Fruit fly (Drosophila melanogaster): Measurements from ENCODE around the gene Lsp1beta.
A peak's percentile ranks its signal among the peaks of the same experiment; 100 is the strongest.

Gene Lsp1beta

DNA sequence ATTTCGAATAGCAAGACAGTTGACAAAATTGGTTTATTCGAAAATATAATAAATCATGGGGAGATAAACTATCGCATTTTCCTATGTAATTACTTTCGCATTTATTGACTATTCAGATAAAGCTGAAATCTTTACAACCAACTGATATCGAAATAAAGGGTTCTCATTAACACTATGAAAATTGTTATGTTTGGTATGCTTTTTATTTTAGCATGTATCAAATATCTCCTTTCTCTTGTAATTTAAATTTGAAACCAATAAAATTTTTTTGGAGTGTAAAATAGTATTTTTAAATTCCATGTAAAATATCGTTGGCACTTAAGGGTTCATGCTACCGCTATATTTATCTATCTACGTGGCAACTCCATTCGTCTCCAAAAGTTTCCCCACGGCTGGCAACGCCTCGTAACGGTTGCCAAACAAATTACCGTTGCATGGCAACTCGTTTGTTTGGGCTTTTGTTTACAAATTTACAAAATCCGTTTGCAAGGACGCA, 43.2 kb upstream of the Lsp1beta start, which contains the start of gene CG13949 (continued):
- TF ChIP-seq CG11504 (tag; optimal IDR thresholded peaks at IDR 0.05) (peak; percentile 83), Six4 (GFP tag; optimal IDR thresholded peaks at IDR 0.05) (peak; percentile 0), ssp (GFP tag; IDR thresholded peaks at IDR 0.05) (peak; percentile 47), br (optimal IDR thresholded peaks at IDR 0.05) (no peak), CG2120 (GFP tag; optimal IDR thresholded peaks at IDR 0.05) (peak; percentile 81), kni (GFP tag; optimal IDR thresholded peaks at IDR 0.05) (no peak), CG1602 (GFP tag; optimal IDR thresholded peaks at IDR 0.05) (peak; percentile 16)

DNA sequence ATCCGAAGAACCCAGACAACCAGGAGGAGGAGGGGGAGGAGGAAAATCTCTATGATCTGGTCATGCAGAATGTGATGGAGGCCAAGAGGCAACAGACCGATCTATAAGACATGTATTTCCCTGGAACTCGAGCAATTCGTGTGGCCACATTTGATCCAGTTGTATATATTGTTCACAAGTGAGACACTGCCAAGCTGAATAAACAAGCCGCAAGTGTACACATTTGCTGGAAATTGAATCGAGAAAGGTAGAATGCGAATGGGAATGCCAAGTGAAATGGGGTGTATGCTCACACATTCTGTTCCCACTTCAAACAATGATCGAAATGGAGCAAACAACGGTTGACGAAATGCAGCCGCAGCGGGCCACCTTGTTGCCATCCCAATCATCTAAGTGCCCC, 42.3 kb upstream of the Lsp1beta start:
- peak; percentile 21 for TF ChIP-seq CG6854 (GFP tag; optimal IDR thresholded peaks at IDR 0.05)
- TF ChIP-seq CG1603 (tag; optimal IDR thresholded peaks at IDR 0.05): peak; percentile 43
- no peak for TF ChIP-seq Lim3 (GFP tag; IDR thresholded peaks at IDR 0.05)
- TF ChIP-seq Gsc (GFP tag; IDR thresholded peaks at IDR 0.05): no peak
- TF ChIP-seq onecut (GFP tag; IDR thresholded peaks at IDR 0.05): 0 out of 2 replicates have a peak, but pooled peaks have one; percentile 32
- TF ChIP-seq CG10321 (GFP tag; IDR thresholded peaks at IDR 0.05): 0 out of 2 replicates have a peak, but pooled peaks have one; percentile 15
- TF ChIP-seq CG1233 (GFP tag; optimal IDR thresholded peaks at IDR 0.05): peak; percentile 36
- TF ChIP-seq CG17568 (GFP tag; optimal IDR thresholded peaks at IDR 0.05): no peak
- peak; percentile 48 for TF ChIP-seq MTF-1 (GFP tag; optimal IDR thresholded peaks at IDR 0.05; ENCODE audit: borderline replicate concordance)
- peak; percentile 0 for TF ChIP-seq CG2202 (tag; optimal IDR thresholded peaks at IDR 0.05)
- TF ChIP-seq CG2875 (GFP tag; optimal IDR thresholded peaks at IDR 0.05): peak; percentile 40
- peak; percentile 14 for TF ChIP-seq CG13296 (GFP tag; optimal IDR thresholded peaks at IDR 0.05)
- TF ChIP-seq CG13894 (tag; optimal IDR thresholded peaks at IDR 0.05): peak; percentile 5
- TF ChIP-seq oc (tag; optimal IDR thresholded peaks at IDR 0.05): peak; percentile 22
- peak; percentile 40; the same call in 1 of the 2 replicates for TF ChIP-seq Rfx (GFP tag; IDR thresholded peaks at IDR 0.05)
- no peak for TF ChIP-seq Poxn (GFP tag; IDR thresholded peaks at IDR 0.05)
- TF ChIP-seq HLH3B (GFP tag; IDR thresholded peaks at IDR 0.05): peak; percentile 21; the same call in 1 of the 2 replicates
- peak; percentile 21; the same call in 1 of the 2 replicates for TF ChIP-seq CG11696 (GFP tag; IDR thresholded peaks at IDR 0.05)
- no peak for TF ChIP-seq CG11093 (GFP tag; IDR thresholded peaks at IDR 0.05)
- TF ChIP-seq CG18262 (tag; optimal IDR thresholded peaks at IDR 0.05): no peak
- TF ChIP-seq Med (GFP tag): peak; percentile 75
- TF ChIP-seq CG8290 (GFP tag; optimal IDR thresholded peaks at IDR 0.05): no peak
- TF ChIP-seq CG8290 (tag; optimal IDR thresholded peaks at IDR 0.05): peak in 1 of 2 experiments; percentile 68
- 0 out of 3 replicates have a peak, but pooled peaks have one; percentile 3 for TF ChIP-seq CG11456 (GFP tag; IDR thresholded peaks at IDR 0.05)
- no peak for TF ChIP-seq unc-4 (GFP tag; IDR thresholded peaks at IDR 0.05; ENCODE audit: partially characterized antibody)
- TF ChIP-seq CG15514 (GFP tag; optimal IDR thresholded peaks at IDR 0.05): peak; percentile 52
- TF ChIP-seq Meics (GFP tag; optimal IDR thresholded peaks at IDR 0.05): peak; percentile 21
- TF ChIP-seq CG4328 (GFP tag; optimal IDR thresholded peaks at IDR 0.05): peak; percentile 52
- TF ChIP-seq eve (GFP tag; optimal IDR thresholded peaks at IDR 0.05): no peak
- peak; percentile 38 for TF ChIP-seq caup (GFP tag; optimal IDR thresholded peaks at IDR 0.05; ENCODE audit: severe bottlenecking)
- TF ChIP-seq schlank (tag; optimal IDR thresholded peaks at IDR 0.05): peak; percentile 54
- peak; percentile 39 for TF ChIP-seq CG15696 (tag; optimal IDR thresholded peaks at IDR 0.05)
- peak; percentile 33 for TF ChIP-seq CG2120 (GFP tag; optimal IDR thresholded peaks at IDR 0.05)
- TF ChIP-seq HLHmδ (GFP tag; optimal IDR thresholded peaks at IDR 0.05): peak; percentile 74
- peak; percentile 29 for TF ChIP-seq CG3281 (GFP tag; optimal IDR thresholded peaks at IDR 0.05)
- TF ChIP-seq CG34376 (GFP tag; optimal IDR thresholded peaks at IDR 0.05): no peak
- TF ChIP-seq crol (GFP tag; IDR thresholded peaks at IDR 0.05): 0 out of 2 replicates have a peak, but pooled peaks have one; percentile 26
- TF ChIP-seq Hr39 (optimal IDR thresholded peaks at IDR 0.05): no peak
- TF ChIP-seq lab (GFP tag; optimal IDR thresholded peaks at IDR 0.05): peak; percentile 73
- peak; percentile 50 for TF ChIP-seq kni (GFP tag; optimal IDR thresholded peaks at IDR 0.05)
- TF ChIP-seq E2f2 (GFP tag; IDR thresholded peaks at IDR 0.05): 0 out of 2 replicates have a peak, but pooled peaks have one; percentile 7
- TF ChIP-seq Ada2b (GFP tag; IDR thresholded peaks at IDR 0.05): no peak
- peak; percentile 14 for TF ChIP-seq CG10209 (GFP tag; optimal IDR thresholded peaks at IDR 0.05)

Measured in whole organism, embryonic.